Worm (Caenorhabditis elegans): Measurements from ENCODE around the gene F32D8.4.

The F32D8.4 gene

ce11 chrV:10858340-10858739 is 35.0 kb downstream of the F32D8.4 start (continued):
- peak; percentile 17 for TF ChIP-seq gei-17 (GFP tag; optimal IDR thresholded peaks at IDR 0.05)
- 0 out of 2 replicates have a peak, but pooled peaks have one; percentile 52 for TF ChIP-seq B0336.3 (GFP tag; IDR thresholded peaks at IDR 0.05)
- no peak for TF ChIP-seq C17E4.6 (GFP tag; IDR thresholded peaks at IDR 0.05)
- peak; percentile 26 for TF ChIP-seq tlf-1 (GFP tag; optimal IDR thresholded peaks at IDR 0.05)
- no peak for TF ChIP-seq fkh-3 (tag; optimal IDR thresholded peaks at IDR 0.05)
- TF ChIP-seq F57C9.4 (tag; optimal IDR thresholded peaks at IDR 0.05), result no peak
- TF ChIP-seq madf-3 (GFP tag; IDR thresholded peaks at IDR 0.05), result no peak
- TF ChIP-seq hlh-26 (GFP tag; conservative IDR thresholded peaks at IDR 0.05), result no peak
- no peak for TF ChIP-seq hrde-1 (tag; optimal IDR thresholded peaks at IDR 0.05; ENCODE audit: borderline replicate concordance)
- no peak for TF ChIP-seq F55B11.4 (tag; optimal IDR thresholded peaks at IDR 0.05; ENCODE audit: borderline replicate concordance, insufficient read depth)
- TF ChIP-seq die-1 (tag; optimal IDR thresholded peaks at IDR 0.05), result no peak
- no peak for TF ChIP-seq F37B4.10 (GFP tag; IDR thresholded peaks at IDR 0.05)
- TF ChIP-seq F49E8.2 (tag; optimal IDR thresholded peaks at IDR 0.05; ENCODE audit: insufficient read depth), result no peak
- no peak for TF ChIP-seq nfya-1 (tag; optimal IDR thresholded peaks at IDR 0.05; ENCODE audit: borderline replicate concordance, insufficient read depth)
- TF ChIP-seq ztf-18 (tag; optimal IDR thresholded peaks at IDR 0.05), result no peak
- TF ChIP-seq sdz-38 (tag; optimal IDR thresholded peaks at IDR 0.05), result no peak
- no peak for TF ChIP-seq ceh-58 (GFP tag; IDR thresholded peaks at IDR 0.05)
- peak; percentile 31 for TF ChIP-seq attf-5 (GFP tag; optimal IDR thresholded peaks at IDR 0.05)
- TF ChIP-seq rpc-1 (optimal IDR thresholded peaks at IDR 0.05), result no peak
- no peak for TF ChIP-seq rpc-1 (tag; optimal IDR thresholded peaks at IDR 0.05)
- TF ChIP-seq bed-1 (GFP tag; IDR thresholded peaks at IDR 0.05), result no peak
- no peak for TF ChIP-seq B0261.1 (tag; optimal IDR thresholded peaks at IDR 0.05)
- TF ChIP-seq F23B12.7 (tag; optimal IDR thresholded peaks at IDR 0.05; ENCODE audit: insufficient read depth), result no peak
- no peak for TF ChIP-seq ama-1 (optimal IDR thresholded peaks at IDR 0.05)
- TF ChIP-seq ama-1 (GFP tag; optimal IDR thresholded peaks at IDR 0.05), result no peak
- peak; percentile 52 for TF ChIP-seq lin-54 (GFP tag; optimal IDR thresholded peaks at IDR 0.05)
- TF ChIP-seq ceh-91 (GFP tag; IDR thresholded peaks at IDR 0.05), result no peak
- TF ChIP-seq K11D2.4 (GFP tag; IDR thresholded peaks at IDR 0.05), result peak; percentile 72; the same call in 1 of the 2 replicates
- TF ChIP-seq hlh-12 (tag; optimal IDR thresholded peaks at IDR 0.05), result no peak
- TF ChIP-seq nfyb-1 (GFP tag; IDR thresholded peaks at IDR 0.05), result peak; percentile 57; the same call in 1 of the 2 replicates
- TF ChIP-seq nhr-120 (GFP tag; IDR thresholded peaks at IDR 0.05), result no peak
- TF ChIP-seq F22D6.2 (tag; optimal IDR thresholded peaks at IDR 0.05), result no peak
- TF ChIP-seq hmg-1.2 (GFP tag; IDR thresholded peaks at IDR 0.05), result peak; percentile 50; the same call in 1 of the 2 replicates
- 0 out of 2 replicates have a peak, but pooled peaks have one; percentile 7 for TF ChIP-seq egl-44 (GFP tag; IDR thresholded peaks at IDR 0.05)
- peak in 1 of 3 experiments; percentile 19 for TF ChIP-seq lin-35 (GFP tag; optimal IDR thresholded peaks at IDR 0.05)
- TF ChIP-seq rec-8 (tag; optimal IDR thresholded peaks at IDR 0.05), result no peak
- peak; percentile 39 for TF ChIP-seq ztf-22 (GFP tag; optimal IDR thresholded peaks at IDR 0.05)
- TF ChIP-seq mes-4 (tag; optimal IDR thresholded peaks at IDR 0.05), result no peak
- TF ChIP-seq snpc-3.4 (tag; optimal IDR thresholded peaks at IDR 0.05), result no peak
- TF ChIP-seq ceh-40 (GFP tag; IDR thresholded peaks at IDR 0.05), result no peak
- peak; percentile 96 for TF ChIP-seq zfh-2 (GFP tag; conservative IDR thresholded peaks at IDR 0.05)
- peak; percentile 67 for TF ChIP-seq lin-40 (tag; optimal IDR thresholded peaks at IDR 0.05)
- no peak for TF ChIP-seq T07F8.4 (tag; optimal IDR thresholded peaks at IDR 0.05)
- TF ChIP-seq somi-1 (GFP tag; optimal IDR thresholded peaks at IDR 0.05), result peak; percentile 91
- TF ChIP-seq ztf-28 (GFP tag; IDR thresholded peaks at IDR 0.05), result no peak
- no peak for TF ChIP-seq unc-62 (GFP tag; optimal IDR thresholded peaks at IDR 0.05)
- TF ChIP-seq nfya-2 (GFP tag; IDR thresholded peaks at IDR 0.05), result no peak
- TF ChIP-seq Y95B8A.8 (GFP tag; IDR thresholded peaks at IDR 0.05), result peak; percentile 63; the same call in 1 of the 2 replicates
- TF ChIP-seq pha-4 (tag; optimal IDR thresholded peaks at IDR 0.05), result no peak
- TF ChIP-seq athp-1 (tag; optimal IDR thresholded peaks at IDR 0.05), result no peak

Data from whole organism, young adult.